Fruit fly (Drosophila melanogaster): Measurements from ENCODE around the gene vrs.
A peak's percentile ranks its signal among the peaks of the same experiment; 100 is the strongest.

Gene vrs

DNA sequence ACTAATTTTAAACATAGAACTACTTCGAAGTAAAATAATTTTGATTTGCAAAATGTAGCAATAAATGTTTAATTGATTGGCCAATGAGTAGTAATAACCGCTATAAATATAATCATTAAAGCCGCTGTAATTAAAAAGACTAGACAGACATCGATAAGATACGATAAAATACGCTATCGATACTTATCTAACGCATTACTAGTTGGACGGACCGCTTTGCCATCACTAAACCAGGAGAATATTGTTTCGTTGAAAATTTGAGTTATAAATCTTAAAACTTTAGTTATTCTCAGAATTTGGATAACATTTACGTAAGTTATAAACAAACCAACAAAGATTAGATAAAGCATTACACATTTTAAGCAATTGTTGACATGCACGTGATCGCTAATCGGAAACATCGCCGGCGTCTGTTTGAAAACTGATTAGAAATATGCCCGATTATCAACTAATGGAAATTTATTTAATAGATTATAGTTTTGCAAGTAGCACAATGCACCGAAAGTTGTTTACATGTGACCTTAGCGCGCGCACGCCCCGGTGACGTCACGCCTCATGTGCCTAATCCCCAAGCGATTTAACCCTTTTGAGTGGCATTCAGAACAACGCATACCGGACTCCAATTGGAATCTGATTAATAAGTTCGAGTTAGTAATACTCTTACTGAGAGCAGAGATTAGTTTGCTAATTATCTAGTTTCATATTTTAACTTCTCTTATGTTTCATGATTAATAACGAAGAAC is 7.9 kb upstream of the vrs start, which contains the start of gene Desat1 (continued):
- TF ChIP-seq CG34422 (GFP tag; IDR thresholded peaks at IDR 0.05) (no peak), Pdp1 (GFP tag; optimal IDR thresholded peaks at IDR 0.05) (peak in 1 of 2 experiments; percentile 60), pzg (GFP tag; optimal IDR thresholded peaks at IDR 0.05) (peak; percentile 63), ham (GFP tag; IDR thresholded peaks at IDR 0.05) (no peak), caup (GFP tag; optimal IDR thresholded peaks at IDR 0.05; ENCODE audit: severe bottlenecking) (no peak), nmo (GFP tag; optimal IDR thresholded peaks at IDR 0.05) (peak; percentile 22), CG4328 (GFP tag; optimal IDR thresholded peaks at IDR 0.05) (no peak), CG32532 (GFP tag; IDR thresholded peaks at IDR 0.05) (no peak), MTF-1 (GFP tag; optimal IDR thresholded peaks at IDR 0.05; ENCODE audit: borderline replicate concordance) (no peak), Opbp (GFP tag; IDR thresholded peaks at IDR 0.05; ENCODE audit: partially characterized antibody) (peak; percentile 93), slp2 (GFP tag; optimal IDR thresholded peaks at IDR 0.05) (no peak), CG16813 (GFP tag; IDR thresholded peaks at IDR 0.05; ENCODE audit: partially characterized antibody) (peak; percentile 90), ftz-f1 (GFP tag; optimal IDR thresholded peaks at IDR 0.05) (peak; percentile 8), sna (GFP tag; IDR thresholded peaks at IDR 0.05; ENCODE audit: partially characterized antibody) (peak; percentile 93), crp (GFP tag; optimal IDR thresholded peaks at IDR 0.05) (no peak), CG14860 (GFP tag; IDR thresholded peaks at IDR 0.05; ENCODE audit: partially characterized antibody) (peak; percentile 81), row (GFP tag; IDR thresholded peaks at IDR 0.05) (peak; percentile 60), CG13624 (GFP tag; optimal IDR thresholded peaks at IDR 0.05) (peak; percentile 29), Dp (GFP tag; optimal IDR thresholded peaks at IDR 0.05) (peak; percentile 58), gt (GFP tag; IDR thresholded peaks at IDR 0.05) (no peak), MESR4 (GFP tag; optimal IDR thresholded peaks at IDR 0.05) (peak; percentile 40), CG12744 (GFP tag; optimal IDR thresholded peaks at IDR 0.05) (no peak), CG6765 (GFP tag; optimal IDR thresholded peaks at IDR 0.05) (peak; percentile 14), Ets97D (GFP tag; optimal IDR thresholded peaks at IDR 0.05) (peak; percentile 51)

DNA sequence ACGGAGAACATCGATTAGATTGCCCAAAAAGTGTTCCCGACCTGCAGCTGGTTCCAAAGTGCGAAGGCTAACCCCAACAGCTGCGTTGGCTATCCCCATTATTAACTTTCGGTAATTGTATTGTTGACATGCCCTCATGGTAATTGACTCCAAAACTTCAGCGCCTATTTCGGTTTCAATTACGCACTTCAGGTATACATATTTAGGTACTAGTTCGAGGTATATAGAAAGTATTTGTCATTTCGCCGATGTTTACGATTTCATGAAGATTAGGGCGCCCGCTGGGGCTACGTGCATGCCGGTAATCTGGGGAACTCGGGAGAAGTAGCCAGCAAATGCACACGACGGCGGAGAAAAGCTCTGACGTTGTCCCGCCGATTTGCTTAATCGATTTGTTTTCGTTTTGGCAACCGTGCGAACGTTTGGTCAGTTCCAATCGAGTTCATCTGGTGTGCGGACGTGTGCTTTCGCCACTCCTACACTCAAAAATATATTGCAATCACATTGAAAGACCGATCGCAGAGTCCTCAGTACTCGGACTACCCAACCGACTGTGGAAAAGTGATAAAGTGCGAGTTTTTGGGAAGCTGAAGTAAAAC is 6.3 kb upstream of the vrs start:
- TF ChIP-seq CG11093 (GFP tag; IDR thresholded peaks at IDR 0.05) (no peak), CG9932 (GFP tag; IDR thresholded peaks at IDR 0.05) (peak; percentile 24; the same call in 1 of the 2 replicates), CG12769 (tag; optimal IDR thresholded peaks at IDR 0.05) (peak; percentile 74), ara (GFP tag; IDR thresholded peaks at IDR 0.05) (no peak), exex (tag; optimal IDR thresholded peaks at IDR 0.05) (peak; percentile 58), lola (GFP tag; optimal IDR thresholded peaks at IDR 0.05) (no peak), Deaf1 (tag; optimal IDR thresholded peaks at IDR 0.05) (peak; percentile 46), CG8290 (GFP tag; optimal IDR thresholded peaks at IDR 0.05) (no peak), CG8290 (tag; optimal IDR thresholded peaks at IDR 0.05) (peak in 1 of 2 experiments; percentile 41), Med (GFP tag) (peak; percentile 36), CG10543 (GFP tag; optimal IDR thresholded peaks at IDR 0.05) (peak; percentile 37), chinmo (GFP tag; IDR thresholded peaks at IDR 0.05; ENCODE audit: partially characterized antibody) (0 out of 4 replicates have a peak, but pooled peaks have one; percentile 76), pan (optimal IDR thresholded peaks at IDR 0.05) (no peak), pan (GFP tag; optimal IDR thresholded peaks at IDR 0.05 in 1 of 2, IDR thresholded peaks at IDR 0.05 in 1 of 2) (peak in 1 of 2 experiments; percentile 15), onecut (GFP tag; IDR thresholded peaks at IDR 0.05) (peak; percentile 25; the same call in 1 of the 2 replicates), lab (GFP tag; optimal IDR thresholded peaks at IDR 0.05) (no peak), CG32532 (GFP tag; IDR thresholded peaks at IDR 0.05) (peak; percentile 20; the same call in 1 of the 2 replicates), CG18599 (GFP tag; optimal IDR thresholded peaks at IDR 0.05) (peak; percentile 2)
